Worm (Caenorhabditis elegans): ENCODE data around the gene snu-66.

- no peak for TF ChIP-seq nhr-25 (tag; optimal IDR thresholded peaks at IDR 0.05; ENCODE audit: borderline replicate concordance, insufficient read depth)
- TF ChIP-seq lin-15B (tag; optimal IDR thresholded peaks at IDR 0.05) = no peak
- TF ChIP-seq nhr-111 (GFP tag; optimal IDR thresholded peaks at IDR 0.05) = no peak
These were observed 28.0 kb downstream of the snu-66 start, which contains the start of gene ftn-1 for ce11 chrV:7547479-7547878.

Data from whole organism, L4 larva.